Worm (Caenorhabditis elegans) whole organism, young adult: ENCODE results near the gene F10E9.5.

Source experiments
- B0019.2 ChIP-seq: fragments of 200-800 bp; sonication (Bioruptor generic); conservative IDR thresholded peaks from 2 replicates; pipeline ENCODE4 v1.3.6; 2022; ENCODE audit warnings: missing genetic modification reagents, missing genetic modification characterization, missing compliant biosample characterization
- B0261.1 ChIP-seq: sonication (generic microtip); optimal IDR thresholded peaks from 2 replicates; lab custom pipeline; 2016; ENCODE audit warnings: mild to moderate bottlenecking, missing genetic modification characterization, moderate library complexity, missing compliant biosample characterization
- F10E7.11 ChIP-seq: sonication (generic microtip); optimal IDR thresholded peaks from 2 replicates; lab custom pipeline; 2017; ENCODE audit warnings: mild to moderate bottlenecking, missing genetic modification characterization, moderate library complexity, missing compliant biosample characterization
- F22D6.2 ChIP-seq: sonication (generic microtip); optimal IDR thresholded peaks from 2 replicates; lab custom pipeline; 2016; ENCODE audit warnings: mild to moderate bottlenecking, missing genetic modification characterization, missing compliant biosample characterization
- F23B12.7 ChIP-seq: sonication (generic microtip); optimal IDR thresholded peaks from 2 replicates; lab custom pipeline; 2017; ENCODE audit warnings: missing genetic modification characterization, mild to moderate bottlenecking, missing compliant biosample characterization, antibody characterized with exemption, moderate library complexity; ENCODE audit not compliant: insufficient read depth
- F37B4.10 ChIP-seq: fragments of 200-800 bp; sonication (Bioruptor generic); IDR thresholded peaks from 2 replicates; pipeline ENCODE4 v1.3.6; 2022; ENCODE audit warnings: missing genetic modification characterization, missing compliant biosample characterization
- F57C9.4 ChIP-seq: sonication (generic microtip); optimal IDR thresholded peaks from 2 replicates; lab custom pipeline; 2017; ENCODE audit warnings: mild to moderate bottlenecking, missing genetic modification characterization, missing compliant biosample characterization
- K11D2.4 ChIP-seq: fragments of 200-800 bp; sonication (Bioruptor generic); IDR thresholded peaks from 2 replicates; pipeline ENCODE4 v1.3.6; 2022; ENCODE audit warnings: missing genetic modification reagents, missing genetic modification characterization, missing compliant biosample characterization
- Y53F4B.3 ChIP-seq: fragments of 200-800 bp; sonication (Bioruptor generic); IDR thresholded peaks from 2 replicates; pipeline ENCODE4 v1.3.6; 2022; ENCODE audit warnings: missing genetic modification reagents, missing genetic modification characterization, missing compliant biosample characterization
- Y95B8A.8 ChIP-seq: fragments of 200-800 bp; sonication (Bioruptor generic); IDR thresholded peaks from 2 replicates; pipeline ENCODE4 v1.3.6; 2022; ENCODE audit warnings: missing genetic modification reagents, missing genetic modification characterization, missing compliant biosample characterization
- aptf-2 ChIP-seq: fragments of 200-800 bp; sonication (Bioruptor generic); conservative IDR thresholded peaks from 2 replicates; pipeline ENCODE4 v1.3.6; 2022; ENCODE audit warnings: missing genetic modification reagents, missing genetic modification characterization, missing compliant biosample characterization
- aptf-3 ChIP-seq: fragments of 200-800 bp; sonication (Bioruptor generic); IDR thresholded peaks from 2 replicates; pipeline ENCODE4 v1.3.6; 2022; ENCODE audit warnings: missing genetic modification characterization, missing compliant biosample characterization
- attf-6 ChIP-seq: fragments of 200-800 bp; sonication (Bioruptor generic); IDR thresholded peaks from 2 replicates; pipeline ENCODE4 v1.3.6; 2022; ENCODE audit warnings: missing genetic modification reagents, missing genetic modification characterization, missing compliant biosample characterization
- bed-1 ChIP-seq: fragments of 200-800 bp; sonication (Bioruptor generic); IDR thresholded peaks from 2 replicates; pipeline ENCODE4 v1.3.6; 2022; ENCODE audit warnings: missing genetic modification reagents, missing genetic modification characterization, missing compliant biosample characterization
- bed-2 ChIP-seq: fragments of 200-800 bp; sonication (Bioruptor generic); IDR thresholded peaks from 2 replicates; pipeline ENCODE4 v1.3.6; 2022; ENCODE audit warnings: missing genetic modification reagents, missing genetic modification characterization, missing compliant biosample characterization
- ccch-3 ChIP-seq: fragments of 200-800 bp; sonication (Bioruptor generic); optimal IDR thresholded peaks from 2 replicates; lab custom pipeline; 2018; ENCODE audit warnings: mild to moderate bottlenecking, missing genetic modification characterization, missing compliant biosample characterization
- cebp-1 ChIP-seq, 2 experiments: fragments of 200-800 bp in 1 of 2; sonication (Bioruptor generic) in 1 of 2; sonication (generic microtip) in 1 of 2; IDR thresholded peaks in 1 of 2; optimal IDR thresholded peaks in 1 of 2; 2 replicates each; pipeline versions ENCODE4 v1.3.6 to Lab custom; 2017 to 2022; ENCODE audit warnings: missing compliant biosample characterization in 2 of 2, missing genetic modification characterization in 2 of 2, mild to moderate bottlenecking in 1 of 2, missing genetic modification reagents in 1 of 2, moderate library complexity in 1 of 2
- cebp-2 ChIP-seq: fragments of 200-800 bp; sonication (Bioruptor generic); IDR thresholded peaks from 2 replicates; pipeline ENCODE4 v1.3.6; 2022; ENCODE audit warnings: missing genetic modification characterization, missing compliant biosample characterization
- chd-7 ChIP-seq: sonication (generic microtip); optimal IDR thresholded peaks from 2 replicates; lab custom pipeline; 2016; ENCODE audit warnings: mild to moderate bottlenecking, missing genetic modification characterization, moderate library complexity, missing compliant biosample characterization
- dpff-1 ChIP-seq: sonication (generic microtip); optimal IDR thresholded peaks from 2 replicates; lab custom pipeline; 2017; ENCODE audit warnings: mild to moderate bottlenecking, missing genetic modification characterization, missing compliant biosample characterization
- egl-18 ChIP-seq: fragments of 200-800 bp; sonication (Bioruptor generic); IDR thresholded peaks from 2 replicates; pipeline ENCODE4 v1.3.6; 2022; ENCODE audit warnings: missing genetic modification reagents, missing genetic modification characterization, missing compliant biosample characterization
- egrh-3 ChIP-seq: fragments of 200-800 bp; sonication (Bioruptor generic); IDR thresholded peaks from 2 replicates; pipeline ENCODE4 v1.3.6; 2022; ENCODE audit warnings: missing genetic modification reagents, missing genetic modification characterization, missing compliant biosample characterization
- ekl-4 ChIP-seq: fragments of 200-800 bp; sonication (Bioruptor generic); IDR thresholded peaks from 2 replicates; pipeline ENCODE4 v1.3.6; 2022; ENCODE audit warnings: missing genetic modification reagents, missing genetic modification characterization, missing compliant biosample characterization
- hmg-20 ChIP-seq: fragments of 200-800 bp; sonication (Bioruptor generic); IDR thresholded peaks from 2 replicates; pipeline ENCODE4 v1.3.6; 2022; ENCODE audit warnings: missing genetic modification reagents, missing genetic modification characterization, missing compliant biosample characterization
- hrde-1 ChIP-seq: sonication (generic microtip); optimal IDR thresholded peaks from 2 replicates; lab custom pipeline; 2016; ENCODE audit warnings: missing genetic modification characterization, mild to moderate bottlenecking, missing compliant biosample characterization, moderate library complexity, missing genotype, missing genetic modification reagents, borderline replicate concordance
- lin-26 ChIP-seq: fragments of 200-800 bp; sonication (Bioruptor generic); IDR thresholded peaks from 2 replicates; pipeline ENCODE4 v1.3.6; 2022; ENCODE audit warnings: missing genetic modification reagents, missing genetic modification characterization, missing compliant biosample characterization
- mcd-1 ChIP-seq: fragments of 200-800 bp; sonication (Bioruptor generic); IDR thresholded peaks from 2 replicates; pipeline ENCODE4 v1.3.6; 2022; ENCODE audit warnings: missing genetic modification reagents, missing genetic modification characterization, missing compliant biosample characterization
- mes-4 ChIP-seq: sonication (generic microtip); optimal IDR thresholded peaks from 2 replicates; lab custom pipeline; 2016; ENCODE audit warnings: missing genotype, missing genetic modification characterization, missing compliant biosample characterization
- nhr-120 ChIP-seq: fragments of 200-800 bp; sonication (Bioruptor generic); IDR thresholded peaks from 2 replicates; pipeline ENCODE4 v1.3.6; 2022; ENCODE audit warnings: missing genetic modification characterization, missing compliant biosample characterization
- pbrm-1 ChIP-seq: fragments of 200-800 bp; sonication (Bioruptor generic); IDR thresholded peaks from 2 replicates; pipeline ENCODE4 v1.3.6; 2022; ENCODE audit warnings: missing genetic modification reagents, missing genetic modification characterization, missing compliant biosample characterization
- snpc-4 ChIP-seq, 5 experiments: fragments of 150-350 bp in 1 of 5; sonication (generic microtip) in 4 of 5; optimal IDR thresholded peaks; 2 replicates each; lab custom pipeline; 2014 to 2018; ENCODE audit warnings: missing genetic modification characterization in 5 of 5, missing biosample characterization in 3 of 5, antibody characterized with exemption in 2 of 5, mild to moderate bottlenecking in 2 of 5, missing compliant biosample characterization in 2 of 5, missing genotype in 2 of 5, moderate library complexity in 2 of 5, missing genetic modification reagents in 1 of 5
- sptf-2 ChIP-seq: fragments of 200-800 bp; sonication (Bioruptor generic); optimal IDR thresholded peaks from 2 replicates; lab custom pipeline; 2018; ENCODE audit warnings: mild to moderate bottlenecking, missing genetic modification characterization, missing compliant biosample characterization
- tbp1 ChIP-seq: fragments of 200-800 bp; sonication (Bioruptor generic); optimal IDR thresholded peaks from 2 replicates; lab custom pipeline; 2018; ENCODE audit warnings: mild to moderate bottlenecking, missing genetic modification characterization, missing compliant biosample characterization
- ztf-18 ChIP-seq: sonication (generic microtip); optimal IDR thresholded peaks from 2 replicates; lab custom pipeline; 2016; ENCODE audit warnings: missing genotype, mild to moderate bottlenecking, missing genetic modification characterization, missing compliant biosample characterization

Gene F10E9.5

ce11 chrIII:8278801-8279200, 28.6 kb upstream of the F10E9.5 start, which contains the start of gene mig-10:
Gene mig-10 (plus strand): TSS chrIII:8279101.
- TF ChIP-seq lin-26 (no peak), Y53F4B.3 (GFP tag; lab: Robert Waterston, UW) (no peak), mes-4 (tag; lab: Kevin White, UChicago) (no peak), tbp1 (GFP tag; lab: Kevin White, UChicago) (no peak), ccch-3 (GFP tag; lab: Kevin White, UChicago) (no peak), hrde-1 (no peak), Y95B8A.8 (GFP tag; lab: Robert Waterston, UW) (no peak), dpff-1 (tag; lab: Kevin White, UChicago) (no peak), sptf-2 (GFP tag; lab: Kevin White, UChicago) (no peak), chd-7 (tag; lab: Kevin White, UChicago) (no peak), mcd-1 (no peak), F10E7.11 (tag; lab: Kevin White, UChicago) (no peak), F23B12.7 (no peak), hmg-20 (GFP tag; lab: Robert Waterston, UW) (no peak), bed-1 (no peak), ekl-4 (GFP tag; lab: Robert Waterston, UW) (no peak), F37B4.10 (GFP tag; lab: Robert Waterston, UW) (no peak), cebp-2 (GFP tag; lab: Robert Waterston, UW) (no peak), pbrm-1 (no peak)

ce11 chrIII:8279567-8279966, 27.8 kb upstream of the F10E9.5 start:
- no peak for TF ChIP-seq B0261.1 (tag; lab: Kevin White, UChicago)
- TF ChIP-seq snpc-4 (GFP tag; optimal IDR thresholded peaks at IDR 0.05; lab: Kevin White, UChicago): no peak
- TF ChIP-seq snpc-4 (tag; optimal IDR thresholded peaks at IDR 0.05; lab: Kevin White, UChicago): no peak
- TF ChIP-seq B0019.2 (GFP tag; lab: Robert Waterston, UW): no peak
- no peak for TF ChIP-seq aptf-2
- no peak for TF ChIP-seq cebp-1 (GFP tag; IDR thresholded peaks at IDR 0.05; lab: Robert Waterston, UW)
- no peak for TF ChIP-seq cebp-1 (tag; optimal IDR thresholded peaks at IDR 0.05; lab: Kevin White, UChicago)
- TF ChIP-seq ztf-18 (tag; lab: Kevin White, UChicago): no peak
- no peak for TF ChIP-seq K11D2.4 (GFP tag; lab: Robert Waterston, UW)
- TF ChIP-seq, all 124 proteins: peak for 0

- TF ChIP-seq aptf-3 (GFP tag; lab: Robert Waterston, UW) (no peak), lin-26 (no peak), attf-6 (GFP tag; lab: Robert Waterston, UW) (no peak), egl-18 (GFP tag; lab: Robert Waterston, UW) (no peak), egrh-3 (no peak), cebp-1 (GFP tag; IDR thresholded peaks at IDR 0.05; lab: Robert Waterston, UW) (no peak), cebp-1 (tag; optimal IDR thresholded peaks at IDR 0.05; lab: Kevin White, UChicago) (no peak), F22D6.2 (tag; lab: Kevin White, UChicago) (no peak)
Observed at ce11 chrIII:8280352-8280751, 27.0 kb upstream of the F10E9.5 start.

ce11 chrIII:8281310-8281709, 26.1 kb upstream of the F10E9.5 start:
- no peak for TF ChIP-seq nhr-120 (GFP tag; lab: Robert Waterston, UW)

ce11 chrIII:8283525-8283924, 23.9 kb upstream of the F10E9.5 start:
- TF ChIP-seq F57C9.4 (tag; lab: Kevin White, UChicago): no peak
- no peak for TF ChIP-seq bed-2 (GFP tag; lab: Robert Waterston, UW)
- no peak for TF ChIP-seq ztf-18 (tag; lab: Kevin White, UChicago)
- TF ChIP-seq tbp1 (GFP tag; lab: Kevin White, UChicago): no peak
- TF ChIP-seq F10E7.11 (tag; lab: Kevin White, UChicago): no peak
